Fruit fly (Drosophila melanogaster) whole organism, embryonic: Measurements from ENCODE around the gene CG17233.

Experiments used
- Abd-B ChIP-seq: fragments of 200-800 bp; sonication (Bioruptor generic); optimal IDR thresholded peaks from 2 replicates; lab custom pipeline; 2018; ENCODE audit warnings: missing biosample characterization, mild to moderate bottlenecking, missing genetic modification characterization, moderate library complexity
- Bdp1 ChIP-seq: fragments of 200-800 bp; sonication (Bioruptor generic); optimal IDR thresholded peaks from 3 replicates; lab custom pipeline; 2016; ENCODE audit warnings: missing biosample characterization, missing genetic modification characterization
- C15 ChIP-seq: fragments of 200-800 bp; sonication (Bioruptor generic); IDR thresholded peaks from 3 replicates; pipeline ENCODE4 v1.3.6; 2022; ENCODE audit warnings: missing biosample characterization, missing genetic modification characterization
- CG11093 ChIP-seq: fragments of 200-800 bp; sonication (Bioruptor generic); IDR thresholded peaks from 3 replicates; pipeline ENCODE4 v1.3.6; 2022; ENCODE audit warnings: missing biosample characterization, missing genetic modification characterization
- CG11398 ChIP-seq: fragments of 200-800 bp; sonication (Bioruptor generic); optimal IDR thresholded peaks from 2 replicates; lab custom pipeline; 2016; ENCODE audit warnings: missing biosample characterization, missing genetic modification characterization
- CG11696 ChIP-seq: fragments of 200-800 bp; sonication (Bioruptor generic); IDR thresholded peaks from 2 replicates; pipeline ENCODE4 v1.3.6; 2022; ENCODE audit warnings: missing biosample characterization, missing genetic modification characterization
- CG12104 ChIP-seq: fragments of 200-800 bp; sonication (Bioruptor generic); optimal IDR thresholded peaks from 3 replicates; lab custom pipeline; 2016; ENCODE audit warnings: missing biosample characterization, missing genetic modification characterization
- CG12299 ChIP-seq: fragments of 200-800 bp; sonication (Bioruptor generic); optimal IDR thresholded peaks from 2 replicates; lab custom pipeline; 2018; ENCODE audit warnings: missing biosample characterization, mild to moderate bottlenecking, missing genetic modification characterization
- CG12391 ChIP-seq: fragments of 200-800 bp; sonication (Bioruptor generic); optimal IDR thresholded peaks from 3 replicates; lab custom pipeline; 2018; ENCODE audit warnings: missing biosample characterization, mild to moderate bottlenecking, missing genetic modification characterization, moderate library complexity
- CG14710 ChIP-seq: fragments of 200-800 bp; sonication (Bioruptor generic); optimal IDR thresholded peaks from 3 replicates; lab custom pipeline; 2019; ENCODE audit warnings: missing biosample characterization, mild to moderate bottlenecking, missing genetic modification characterization, moderate library complexity
- CG15011 ChIP-seq: fragments of 200-800 bp; sonication (Bioruptor generic); optimal IDR thresholded peaks from 3 replicates; lab custom pipeline; 2018; ENCODE audit warnings: missing biosample characterization, mild to moderate bottlenecking, missing genetic modification characterization
- CG15479 ChIP-seq: fragments of 200-800 bp; sonication (Bioruptor generic); optimal IDR thresholded peaks from 3 replicates; lab custom pipeline; 2019; ENCODE audit warnings: missing biosample characterization, mild to moderate bottlenecking, missing genetic modification characterization, moderate library complexity
- CG15696 ChIP-seq: fragments of 200-800 bp; sonication (Bioruptor generic); optimal IDR thresholded peaks from 2 replicates; lab custom pipeline; 2019; ENCODE audit warnings: missing biosample characterization, mild to moderate bottlenecking, missing genetic modification characterization, moderate library complexity
- CG18476 ChIP-seq: fragments of 200-800 bp; sonication (Bioruptor generic); optimal IDR thresholded peaks from 2 replicates; lab custom pipeline; 2016; ENCODE audit warnings: missing biosample characterization, mild to moderate bottlenecking, missing genetic modification characterization
- CG2889 ChIP-seq: fragments of 200-800 bp; sonication (Bioruptor generic); IDR thresholded peaks from 3 replicates; pipeline ENCODE4 v1.3.6; 2022; ENCODE audit warnings: missing biosample characterization, missing genetic modification characterization
- CG3065 ChIP-seq: fragments of 200-800 bp; sonication (Bioruptor generic); optimal IDR thresholded peaks from 2 replicates; lab custom pipeline; 2016; ENCODE audit warnings: missing biosample characterization, missing genetic modification characterization
- CG31224 ChIP-seq: fragments of 200-800 bp; sonication (Bioruptor generic); IDR thresholded peaks from 2 replicates; pipeline ENCODE4 v1.3.6; 2022; ENCODE audit warnings: missing biosample characterization, missing genetic modification characterization
- CG34422 ChIP-seq: fragments of 200-800 bp; sonication (Bioruptor generic); IDR thresholded peaks from 3 replicates; pipeline ENCODE4 v1.3.6; 2022; ENCODE audit warnings: missing biosample characterization, missing genetic modification characterization
- CG6689 ChIP-seq: fragments of 200-800 bp; sonication (Bioruptor generic); IDR thresholded peaks from 2 replicates; pipeline ENCODE4 v1.3.6; 2022; ENCODE audit warnings: missing biosample characterization, missing genetic modification characterization
- CG7556 ChIP-seq: fragments of 200-800 bp; sonication (Bioruptor generic); optimal IDR thresholded peaks from 2 replicates; lab custom pipeline; 2017; ENCODE audit warnings: missing biosample characterization, mild to moderate bottlenecking, missing genetic modification characterization
- CG9609 ChIP-seq: fragments of 200-800 bp; sonication (Bioruptor generic); optimal IDR thresholded peaks from 3 replicates; lab custom pipeline; 2016; ENCODE audit warnings: missing biosample characterization, missing genetic modification characterization
- Chrac-16 ChIP-seq: fragments of 200-800 bp; sonication (Bioruptor generic); optimal IDR thresholded peaks from 3 replicates; lab custom pipeline; 2016; ENCODE audit warnings: missing biosample characterization, missing genetic modification characterization
- Dll ChIP-seq: fragments of 200-800 bp; sonication (Bioruptor generic); IDR thresholded peaks from 4 replicates; pipeline ENCODE4 v1.3.6; 2022; ENCODE audit warnings: missing biosample characterization, missing genetic modification characterization; ENCODE audit not compliant: partially characterized antibody
- Doc2 ChIP-seq: fragments of 200-800 bp; sonication (Bioruptor generic); IDR thresholded peaks from 2 replicates; pipeline ENCODE4 v1.3.6; 2022; ENCODE audit warnings: missing biosample characterization, missing genetic modification characterization
- ERR ChIP-seq: fragments of 200-800 bp; sonication (Bioruptor generic); optimal IDR thresholded peaks from 2 replicates; lab custom pipeline; 2016; ENCODE audit warnings: missing biosample characterization, missing genetic modification characterization
- HLH54F ChIP-seq: fragments of 200-800 bp; sonication (Bioruptor generic); optimal IDR thresholded peaks from 3 replicates; lab custom pipeline; 2016; ENCODE audit warnings: missing biosample characterization, missing genetic modification characterization
- HmgZ ChIP-seq: fragments of 200-800 bp; sonication (Bioruptor generic); optimal IDR thresholded peaks from 2 replicates; lab custom pipeline; 2018; ENCODE audit warnings: missing biosample characterization, mild to moderate bottlenecking, missing genetic modification characterization
- Hr51 ChIP-seq, 2 experiments: fragments of 200-800 bp; sonication (Bioruptor generic); optimal IDR thresholded peaks; 2 replicates in 1 of 2; 3 replicates in 1 of 2; lab custom pipeline; 2016 to 2018; ENCODE audit warnings: missing biosample characterization in 2 of 2, missing genetic modification characterization in 2 of 2, mild to moderate bottlenecking in 1 of 2, moderate library complexity in 1 of 2
- Hr78 ChIP-seq, 2 experiments: fragments of 200-800 bp in 1 of 2; fragments of >200 bp in 1 of 2; sonication (Bioruptor generic) in 1 of 2; optimal IDR thresholded peaks; 2 replicates each; lab custom pipeline; 2017 to 2019; ENCODE audit warnings: missing biosample characterization in 2 of 2, missing genetic modification characterization in 2 of 2, mild to moderate bottlenecking in 1 of 2, moderate library complexity in 1 of 2
- MESR4 ChIP-seq: fragments of 200-800 bp; sonication (Bioruptor generic); optimal IDR thresholded peaks from 2 replicates; lab custom pipeline; 2018; ENCODE audit warnings: missing biosample characterization, mild to moderate bottlenecking, missing genetic modification characterization, moderate library complexity
- Rx ChIP-seq: fragments of 200-800 bp; sonication (Bioruptor generic); IDR thresholded peaks from 2 replicates; pipeline ENCODE4 v1.3.6; 2022; ENCODE audit warnings: missing biosample characterization, missing genetic modification characterization
- Sox102F ChIP-seq: fragments of 200-800 bp; sonication (Bioruptor generic); optimal IDR thresholded peaks from 2 replicates; lab custom pipeline; 2018; ENCODE audit warnings: missing biosample characterization, mild to moderate bottlenecking, missing genetic modification characterization, moderate library complexity
- Stat92E ChIP-seq, 3 experiments: fragments of >200 bp in 2 of 3; fragments of 200-800 bp in 1 of 3; sonication (Bioruptor generic) in 1 of 3; optimal IDR thresholded peaks; 2 replicates each; lab custom pipeline; 2017 to 2019; ENCODE audit warnings: missing biosample characterization in 3 of 3, missing genetic modification characterization in 3 of 3, mild to moderate bottlenecking in 1 of 3, moderate library complexity in 1 of 3
- Taf1 ChIP-seq: fragments of 200-800 bp; sonication (Bioruptor generic); IDR thresholded peaks from 2 replicates; pipeline ENCODE4 v1.3.6; 2022; ENCODE audit warnings: missing biosample characterization, missing genetic modification characterization
- Tbp ChIP-seq: fragments of >200 bp; optimal IDR thresholded peaks from 2 replicates; lab custom pipeline; 2018; ENCODE audit warnings: missing biosample characterization, missing genetic modification characterization
- Xbp1 ChIP-seq: fragments of 200-800 bp; sonication (Bioruptor generic); optimal IDR thresholded peaks from 3 replicates; lab custom pipeline; 2016; ENCODE audit warnings: missing biosample characterization, mild to moderate bottlenecking, missing genetic modification characterization
- cas ChIP-seq: fragments of 200-800 bp; sonication (Bioruptor generic); IDR thresholded peaks from 2 replicates; pipeline ENCODE4 v1.3.6; 2022; ENCODE audit warnings: missing biosample characterization, missing genetic modification characterization
- cato ChIP-seq: fragments of 200-800 bp; sonication (Bioruptor generic); optimal IDR thresholded peaks from 2 replicates; lab custom pipeline; 2016; ENCODE audit warnings: missing biosample characterization, missing genetic modification characterization, borderline replicate concordance
- hth ChIP-seq: fragments of >200 bp; optimal IDR thresholded peaks from 2 replicates; lab custom pipeline; 2017; ENCODE audit warnings: inconsistent platforms
- jumu ChIP-seq: fragments of 200-800 bp; sonication (Bioruptor generic); optimal IDR thresholded peaks from 3 replicates; lab custom pipeline; 2016; ENCODE audit warnings: missing biosample characterization, missing genetic modification characterization
- kay ChIP-seq: fragments of 200-800 bp; sonication (Bioruptor generic); optimal IDR thresholded peaks from 2 replicates; lab custom pipeline; 2016; ENCODE audit warnings: missing biosample characterization, missing genetic modification characterization
- knrl ChIP-seq: fragments of 200-800 bp; sonication (Bioruptor generic); IDR thresholded peaks from 3 replicates; pipeline ENCODE4 v1.3.6; 2022; ENCODE audit warnings: missing biosample characterization, missing genetic modification characterization; ENCODE audit not compliant: partially characterized antibody
- oc ChIP-seq: fragments of 200-800 bp; sonication (Bioruptor generic); optimal IDR thresholded peaks from 2 replicates; lab custom pipeline; 2018; ENCODE audit warnings: missing biosample characterization, mild to moderate bottlenecking, missing genetic modification characterization, moderate library complexity
- org-1 ChIP-seq: fragments of 200-800 bp; sonication (Bioruptor generic); optimal IDR thresholded peaks from 2 replicates; lab custom pipeline; 2017; ENCODE audit warnings: missing biosample characterization, missing genetic modification characterization
- pan ChIP-seq, 4 experiments: fragments of >200 bp in 3 of 4; fragments of 200-800 bp in 1 of 4; sonication (Bioruptor generic) in 1 of 4; optimal IDR thresholded peaks in 3 of 4; IDR thresholded peaks in 1 of 4; 2 replicates each; pipeline versions ENCODE4 v1.3.6 to Lab custom; 2017 to 2022; ENCODE audit warnings: missing biosample characterization in 2 of 4, missing genetic modification characterization in 2 of 4, mixed read lengths in 1 of 4
- repo ChIP-seq: fragments of 200-800 bp; sonication (Bioruptor generic); optimal IDR thresholded peaks from 2 replicates; lab custom pipeline; 2016; ENCODE audit warnings: missing biosample characterization, missing genetic modification characterization
- seq ChIP-seq: fragments of 200-800 bp; sonication (Bioruptor generic); IDR thresholded peaks from 2 replicates; pipeline ENCODE4 v1.3.6; 2022; ENCODE audit warnings: missing biosample characterization, missing genetic modification characterization
- tna ChIP-seq: fragments of 200-800 bp; sonication (Bioruptor generic); IDR thresholded peaks from 2 replicates; pipeline ENCODE4 v1.3.6; 2022; ENCODE audit warnings: missing biosample characterization, missing genetic modification characterization; ENCODE audit not compliant: partially characterized antibody
- vfl ChIP-seq: fragments of 200-800 bp; sonication (Bioruptor generic); optimal IDR thresholded peaks from 2 replicates; lab custom pipeline; 2016; ENCODE audit warnings: missing biosample characterization, missing genetic modification characterization
- vvl ChIP-seq: fragments of 200-800 bp; sonication (Bioruptor generic); IDR thresholded peaks from 2 replicates; pipeline ENCODE4 v1.3.6; 2022; ENCODE audit warnings: missing biosample characterization, missing genetic modification characterization

CG17233 gene

dm6 chr3L:20194731-20195130 is 47.0 kb downstream of the CG17233 start (continued):
- TF ChIP-seq repo (GFP tag; lab: Kevin White, UChicago) (no peak), CG18476 (GFP tag; lab: Kevin White, UChicago) (peak; percentile 17), Rx (GFP tag; lab: Robert Waterston, UW) (no peak), Chrac-16 (peak; percentile 30), CG12104 (GFP tag; lab: Kevin White, UChicago) (no peak), Stat92E (GFP tag; optimal IDR thresholded peaks at IDR 0.05; lab: Kevin White, UChicago) (no peak), CG12391 (tag; lab: Kevin White, UChicago) (peak; percentile 32), cato (no peak), knrl (GFP tag; lab: Robert Waterston, UW) (no peak), CG15011 (no peak), C15 (GFP tag; lab: Robert Waterston, UW) (no peak), Hr51 (GFP tag; optimal IDR thresholded peaks at IDR 0.05; lab: Kevin White, UChicago) (peak; percentile 2 to 20), CG2889 (GFP tag; lab: Robert Waterston, UW) (no peak), seq (GFP tag; lab: Robert Waterston, UW) (peak; percentile 15; the same call in 1 of the 2 replicates), HLH54F (GFP tag; lab: Kevin White, UChicago) (peak; percentile 29), Bdp1 (GFP tag; lab: Kevin White, UChicago) (no peak), MESR4 (GFP tag; lab: Kevin White, UChicago) (no peak), org-1 (GFP tag; lab: Kevin White, UChicago) (peak; percentile 6), CG14710 (no peak), hth (lab: Kevin White, UChicago) (no peak), jumu (peak; percentile 21), ERR (GFP tag; lab: Kevin White, UChicago) (no peak), Tbp (GFP tag; lab: Kevin White, UChicago) (no peak), vfl (GFP tag; lab: Kevin White, UChicago) (no peak), CG9609 (GFP tag; lab: Kevin White, UChicago) (no peak), CG3065 (GFP tag; lab: Kevin White, UChicago) (no peak), Xbp1 (GFP tag; lab: Kevin White, UChicago) (peak; percentile 56), HmgZ (peak; percentile 8), Doc2 (GFP tag; lab: Robert Waterston, UW) (no peak), CG15479 (GFP tag; lab: Kevin White, UChicago) (no peak), CG34422 (GFP tag; lab: Robert Waterston, UW) (peak; percentile 48; the same call in 1 of the 3 replicates), CG6689 (peak; percentile 62; the same call in 1 of the 2 replicates), CG15696 (no peak), Taf1 (peak; percentile 53; the same call in 1 of the 2 replicates), Dll (no peak), Sox102F (GFP tag; lab: Kevin White, UChicago) (peak; percentile 24), pan (optimal IDR thresholded peaks at IDR 0.05; lab: Kevin White, UChicago) (no peak), pan (GFP tag; optimal IDR thresholded peaks at IDR 0.05 in 1 of 2, IDR thresholded peaks at IDR 0.05 in 1 of 2) (peak in 1 of 2 experiments; percentile 60), CG11398 (no peak), CG31224 (GFP tag; lab: Robert Waterston, UW) (0 out of 2 replicates have a peak, but pooled peaks have one; percentile 29), cas (GFP tag; lab: Robert Waterston, UW) (no peak), Hr78 (GFP tag; optimal IDR thresholded peaks at IDR 0.05; lab: Kevin White, UChicago) (no peak), CG7556 (GFP tag; lab: Kevin White, UChicago) (no peak), tna (GFP tag; lab: Robert Waterston, UW) (no peak), Abd-B (GFP tag; lab: Kevin White, UChicago) (peak; percentile 36), CG11696 (0 out of 2 replicates have a peak, but pooled peaks have one; percentile 26), vvl (GFP tag; lab: Robert Waterston, UW) (peak; percentile 62), oc (tag; lab: Kevin White, UChicago) (no peak), kay (GFP tag; lab: Kevin White, UChicago) (no peak), CG11093 (GFP tag; lab: Robert Waterston, UW) (no peak), CG12299 (tag; lab: Kevin White, UChicago) (no peak)
